Worm (Caenorhabditis elegans) whole organism, L4/young adult: ENCODE results near the gene ZC84.6.

Experiments used
- W03F9.2 ChIP-seq: fragments of 150-350 bp; optimal IDR thresholded peaks from 2 replicates; lab custom pipeline; 2014; ENCODE audit warnings: missing biosample characterization, missing genetic modification characterization
- dao-5 ChIP-seq: sonication (generic microtip); optimal IDR thresholded peaks from 2 replicates; lab custom pipeline; 2016; ENCODE audit warnings: missing genotype, missing genetic modification characterization, moderate library complexity, missing compliant biosample characterization
- him-1 ChIP-seq: sonication (generic microtip); optimal IDR thresholded peaks from 2 replicates; lab custom pipeline; 2016; ENCODE audit warnings: missing genotype, missing genetic modification reagents, missing genetic modification characterization, missing compliant biosample characterization

DNA sequence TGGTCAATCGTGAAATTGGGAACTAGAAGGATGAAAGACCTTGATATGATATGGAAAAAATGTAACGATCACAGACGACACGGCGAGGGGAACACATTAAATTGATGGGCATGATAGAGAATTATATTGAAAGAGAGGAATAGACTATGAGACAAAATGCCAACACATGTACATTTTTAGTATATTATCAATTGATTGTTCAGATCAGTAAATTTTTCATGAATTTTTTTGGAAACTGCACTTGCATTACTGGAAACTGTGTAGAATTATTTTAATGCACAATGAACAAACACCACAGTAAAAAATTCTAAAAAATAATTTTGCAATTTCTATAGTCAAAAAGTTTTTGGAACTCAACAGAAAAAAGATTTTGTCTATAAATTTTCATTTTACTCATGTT lies 26.3 kb downstream of the ZC84.6 start:
- no peak for TF ChIP-seq dao-5 (tag; lab: Kevin White, UChicago)
- no peak for TF ChIP-seq W03F9.2
- no peak for TF ChIP-seq him-1 (tag; lab: Kevin White, UChicago)
